Worm (Caenorhabditis elegans): Measurements from ENCODE around the gene C54F6.5.

ce11 chrV:7524447-7524846 lies 4.5 kb upstream of the C54F6.5 start, which contains the start of gene C54F6.20:
- TF ChIP-seq hlh-1 (tag; optimal IDR thresholded peaks at IDR 0.05) = no peak
- TF ChIP-seq unc-62 (GFP tag; optimal IDR thresholded peaks at IDR 0.05) = no peak
